Fruit fly (Drosophila melanogaster) whole organism: Measurements from ENCODE around the gene nrv2.

Experiments used
- CG8478 ChIP-seq: fragments of >200 bp; optimal IDR thresholded peaks from 2 replicates; lab custom pipeline; 2018; ENCODE audit warnings: inconsistent platforms
- EcR ChIP-seq, 2 experiments: fragments of >200 bp; optimal IDR thresholded peaks; 2 replicates each; lab custom pipeline; 2017; ENCODE audit warnings: missing biosample characterization in 2 of 2, missing genetic modification characterization in 2 of 2, missing genetic modification reagents in 2 of 2
- usp ChIP-seq: fragments of >200 bp; optimal IDR thresholded peaks from 2 replicates; lab custom pipeline; 2017; ENCODE audit warnings: missing biosample characterization, missing genetic modification characterization, mixed read lengths

dm6 chr2L:6819230-6820049, 20.8 kb upstream of the nrv2 start:
- TF ChIP-seq EcR (GFP tag; optimal IDR thresholded peaks at IDR 0.05; lab: Kevin White, UChicago) (no peak), usp (no peak), CG8478 (lab: Kevin White, UChicago) (no peak)
